Worm (Caenorhabditis elegans): ENCODE measurements around the gene Y54E2A.7.

Y54E2A.7 gene

ce11 chrII:14752187-14752959 lies 20.4 kb downstream of the Y54E2A.7 start, which contains the start of gene smg-9:
smg-9 (minus strand) TSS chrII:14752849.
- TF ChIP-seq nhr-43 (tag; optimal IDR thresholded peaks at IDR 0.05; ENCODE audit: poor library complexity, severe bottlenecking) (no peak), eor-1 (tag; optimal IDR thresholded peaks at IDR 0.05) (no peak), ZK546.5 (tag; optimal IDR thresholded peaks at IDR 0.05) (no peak), nhr-25 (tag; optimal IDR thresholded peaks at IDR 0.05) (no peak), lsy-12 (tag; optimal IDR thresholded peaks at IDR 0.05) (no peak), nhr-76 (tag; optimal IDR thresholded peaks at IDR 0.05) (no peak), skn-1 (tag; optimal IDR thresholded peaks at IDR 0.05) (no peak), ama-1 (optimal IDR thresholded peaks at IDR 0.05) (no peak), lin-15B (tag; optimal IDR thresholded peaks at IDR 0.05) (no peak), mdl-1 (tag; optimal IDR thresholded peaks at IDR 0.05) (no peak), elt-1 (tag; optimal IDR thresholded peaks at IDR 0.05) (no peak), pha-4 (tag; optimal IDR thresholded peaks at IDR 0.05) (no peak), ceh-16 (tag; optimal IDR thresholded peaks at IDR 0.05) (no peak)

ce11 chrII:14745127-14745526 lies 27.7 kb downstream of the Y54E2A.7 start:
- TF ChIP-seq nhr-77 (tag; optimal IDR thresholded peaks at IDR 0.05) (no peak), ceh-28 (tag; optimal IDR thresholded peaks at IDR 0.05) (no peak), pha-4 (tag; optimal IDR thresholded peaks at IDR 0.05) (no peak), egl-5 (tag; optimal IDR thresholded peaks at IDR 0.05) (no peak), ama-1 (optimal IDR thresholded peaks at IDR 0.05) (no peak), fkh-2 (tag; optimal IDR thresholded peaks at IDR 0.05) (no peak), snpc-4 (tag; optimal IDR thresholded peaks at IDR 0.05) (no peak), tbx-2 (tag; optimal IDR thresholded peaks at IDR 0.05) (no peak), nhr-11 (tag; optimal IDR thresholded peaks at IDR 0.05) (no peak), nhr-25 (tag; optimal IDR thresholded peaks at IDR 0.05) (no peak), zag-1 (tag; optimal IDR thresholded peaks at IDR 0.05) (no peak), ceh-16 (tag; optimal IDR thresholded peaks at IDR 0.05) (no peak), fkh-10 (GFP tag; optimal IDR thresholded peaks at IDR 0.05) (no peak), ztf-4 (tag; optimal IDR thresholded peaks at IDR 0.05) (no peak), daf-12 (tag; optimal IDR thresholded peaks at IDR 0.05) (no peak), unc-62 (GFP tag; optimal IDR thresholded peaks at IDR 0.05) (no peak), lin-15B (tag; optimal IDR thresholded peaks at IDR 0.05) (no peak), eor-1 (tag; optimal IDR thresholded peaks at IDR 0.05) (no peak), pqm-1 (tag; optimal IDR thresholded peaks at IDR 0.05) (no peak)

- TF ChIP-seq hmg-11 (tag; optimal IDR thresholded peaks at IDR 0.05) (no peak), ZK546.5 (tag; optimal IDR thresholded peaks at IDR 0.05) (no peak), nhr-76 (tag; optimal IDR thresholded peaks at IDR 0.05) (no peak), ceh-28 (tag; optimal IDR thresholded peaks at IDR 0.05) (no peak)
Observed at ce11 chrII:14739143-14739542, 33.7 kb downstream of the Y54E2A.7 start, which contains the start of gene npr-34. npr-34 (minus strand) TSS chrII:14739243.

ce11 chrII:14733424-14733823 lies 39.4 kb downstream of the Y54E2A.7 start, which contains the start of gene glna-1:
glna-1 (minus strand) TSS chrII:14733524.
- TF ChIP-seq tbx-2 (tag; optimal IDR thresholded peaks at IDR 0.05) (no peak), ceh-28 (tag; optimal IDR thresholded peaks at IDR 0.05) (no peak), nhr-12 (tag; optimal IDR thresholded peaks at IDR 0.05) (no peak), nhr-237 (tag; optimal IDR thresholded peaks at IDR 0.05) (no peak), nhr-11 (tag; optimal IDR thresholded peaks at IDR 0.05) (no peak)

ce11 chrII:14728119-14728518 lies 44.7 kb downstream of the Y54E2A.7 start:
- TF ChIP-seq eor-1 (tag; optimal IDR thresholded peaks at IDR 0.05) (no peak), mdl-1 (tag; optimal IDR thresholded peaks at IDR 0.05) (no peak), fkh-10 (GFP tag; optimal IDR thresholded peaks at IDR 0.05) (no peak), pha-4 (tag; optimal IDR thresholded peaks at IDR 0.05) (no peak), hmg-11 (tag; optimal IDR thresholded peaks at IDR 0.05) (no peak), nhr-28 (tag; optimal IDR thresholded peaks at IDR 0.05) (no peak), nhr-25 (tag; optimal IDR thresholded peaks at IDR 0.05) (no peak), R02D3.7 (tag; optimal IDR thresholded peaks at IDR 0.05) (no peak), nhr-76 (tag; optimal IDR thresholded peaks at IDR 0.05) (no peak), elt-3 (tag; optimal IDR thresholded peaks at IDR 0.05) (no peak), pqm-1 (tag; optimal IDR thresholded peaks at IDR 0.05) (no peak), nhr-23 (tag; optimal IDR thresholded peaks at IDR 0.05) (no peak), egl-27 (tag; optimal IDR thresholded peaks at IDR 0.05) (no peak), ceh-16 (tag; optimal IDR thresholded peaks at IDR 0.05) (no peak), nhr-237 (tag; optimal IDR thresholded peaks at IDR 0.05) (no peak), ztf-11 (tag; optimal IDR thresholded peaks at IDR 0.05) (no peak), nhr-12 (tag; optimal IDR thresholded peaks at IDR 0.05) (no peak)
